Fruit fly (Drosophila melanogaster) whole organism, embryonic: ENCODE results near the gene CG32188.

Experiments
- Adf1 ChIP-seq: fragments of 200-800 bp; sonication (Bioruptor generic); IDR thresholded peaks from 2 replicates; pipeline ENCODE4 v1.3.6; 2022; ENCODE audit warnings: missing biosample characterization, missing genetic modification characterization
- Atf-2 ChIP-seq: fragments of 200-800 bp; sonication (Bioruptor generic); optimal IDR thresholded peaks from 2 replicates; lab custom pipeline; 2016; ENCODE audit warnings: missing biosample characterization, missing genetic modification characterization
- Awh ChIP-seq: fragments of 200-800 bp; sonication (Bioruptor generic); IDR thresholded peaks from 2 replicates; pipeline ENCODE4, ENCODE4 v1.3.6; 2022; ENCODE audit warnings: missing biosample characterization, missing genetic modification characterization
- CG1024 ChIP-seq: fragments of 200-800 bp; sonication (Bioruptor generic); IDR thresholded peaks from 2 replicates; pipeline ENCODE4 v1.3.6; 2022; ENCODE audit warnings: missing biosample characterization, missing genetic modification characterization
- CG10654 ChIP-seq: fragments of 200-800 bp; sonication (Bioruptor generic); optimal IDR thresholded peaks from 2 replicates; lab custom pipeline; 2016; ENCODE audit warnings: missing biosample characterization, missing genetic modification characterization
- CG11723 ChIP-seq: fragments of 200-800 bp; sonication (Bioruptor generic); optimal IDR thresholded peaks from 2 replicates; lab custom pipeline; 2017; ENCODE audit warnings: missing biosample characterization, mild to moderate bottlenecking, missing genetic modification characterization
- CG13624 ChIP-seq: fragments of 200-800 bp; sonication (Bioruptor generic); optimal IDR thresholded peaks from 2 replicates; lab custom pipeline; 2016; ENCODE audit warnings: missing biosample characterization, missing genetic modification characterization
- CG14014 ChIP-seq: fragments of 200-800 bp; sonication (Bioruptor generic); IDR thresholded peaks from 2 replicates; pipeline ENCODE4 v1.3.6; 2022; ENCODE audit warnings: missing biosample characterization, missing genetic modification characterization
- CG14860 ChIP-seq: fragments of 200-800 bp; sonication (Bioruptor generic); IDR thresholded peaks from 3 replicates; pipeline ENCODE4 v1.3.6; 2022; ENCODE audit warnings: missing biosample characterization, missing genetic modification characterization; ENCODE audit not compliant: partially characterized antibody
- CG15514 ChIP-seq: fragments of 200-800 bp; sonication (Bioruptor generic); optimal IDR thresholded peaks from 3 replicates; lab custom pipeline; 2017; ENCODE audit warnings: missing biosample characterization, missing genetic modification characterization, mild to moderate bottlenecking, moderate library complexity, missing genetic modification reagents
- CG16813 ChIP-seq: fragments of 200-800 bp; sonication (Bioruptor generic); IDR thresholded peaks from 3 replicates; pipeline ENCODE4 v1.3.6; 2022; ENCODE audit warnings: missing biosample characterization, missing genetic modification characterization; ENCODE audit not compliant: partially characterized antibody
- CG16815 ChIP-seq: fragments of 200-800 bp; sonication (Bioruptor generic); optimal IDR thresholded peaks from 3 replicates; lab custom pipeline; 2017; ENCODE audit warnings: missing biosample characterization, mild to moderate bottlenecking, missing genetic modification characterization
- CG17829 ChIP-seq: fragments of 200-800 bp; optimal IDR thresholded peaks from 2 replicates; lab custom pipeline; 2019; ENCODE audit warnings: missing biosample characterization, mild to moderate bottlenecking, missing genetic modification characterization, moderate library complexity
- CG1832 ChIP-seq: fragments of 200-800 bp; sonication (Bioruptor generic); optimal IDR thresholded peaks from 2 replicates; lab custom pipeline; 2017; ENCODE audit warnings: missing biosample characterization, mild to moderate bottlenecking, missing genetic modification characterization, inconsistent platforms
- CG18599 ChIP-seq: fragments of 200-800 bp; sonication (Bioruptor generic); optimal IDR thresholded peaks from 3 replicates; lab custom pipeline; 2017; ENCODE audit warnings: missing biosample characterization, missing genetic modification characterization, mild to moderate bottlenecking, moderate library complexity, missing genetic modification reagents
- CG18764 ChIP-seq: fragments of 200-800 bp; sonication (Bioruptor generic); optimal IDR thresholded peaks from 3 replicates; lab custom pipeline; 2016; ENCODE audit warnings: missing biosample characterization, missing genetic modification characterization
- CG2120 ChIP-seq: fragments of 200-800 bp; sonication (Bioruptor generic); optimal IDR thresholded peaks from 3 replicates; lab custom pipeline; 2016; ENCODE audit warnings: missing biosample characterization, missing genetic modification characterization
- CG2199 ChIP-seq: fragments of 200-800 bp; sonication (Bioruptor generic); IDR thresholded peaks from 3 replicates; pipeline ENCODE4 v1.3.6; 2022; ENCODE audit warnings: missing biosample characterization, missing genetic modification characterization
- CG4360 ChIP-seq: fragments of 200-800 bp; sonication (Bioruptor generic); IDR thresholded peaks from 2 replicates; pipeline ENCODE4 v1.3.6; 2022; ENCODE audit warnings: missing biosample characterization, missing genetic modification characterization
- CG8281 ChIP-seq: fragments of 200-800 bp; sonication (Bioruptor generic); optimal IDR thresholded peaks from 2 replicates; lab custom pipeline; 2018; ENCODE audit warnings: missing biosample characterization, mild to moderate bottlenecking, missing genetic modification characterization, moderate library complexity
- CG8765 ChIP-seq: fragments of 200-800 bp; sonication (Bioruptor generic); IDR thresholded peaks from 2 replicates; pipeline ENCODE4 v1.3.6; 2022; ENCODE audit warnings: missing biosample characterization, missing genetic modification characterization
- CG9437 ChIP-seq: fragments of 200-800 bp; sonication (Bioruptor generic); optimal IDR thresholded peaks from 2 replicates; lab custom pipeline; 2018; ENCODE audit warnings: missing biosample characterization, mild to moderate bottlenecking, missing genetic modification characterization
- Chrac-16 ChIP-seq: fragments of 200-800 bp; sonication (Bioruptor generic); optimal IDR thresholded peaks from 3 replicates; lab custom pipeline; 2016; ENCODE audit warnings: missing biosample characterization, missing genetic modification characterization
- D19A ChIP-seq: fragments of 200-800 bp; optimal IDR thresholded peaks from 3 replicates; lab custom pipeline; 2019; ENCODE audit warnings: missing biosample characterization, mild to moderate bottlenecking, missing genetic modification characterization, moderate library complexity
- Fer3 ChIP-seq: fragments of 200-800 bp; sonication (Bioruptor generic); optimal IDR thresholded peaks from 2 replicates; lab custom pipeline; 2018; ENCODE audit warnings: missing biosample characterization, mild to moderate bottlenecking, missing genetic modification characterization, moderate library complexity
- GATAe ChIP-seq: fragments of 200-800 bp; sonication (Bioruptor generic); conservative IDR thresholded peaks from 2 replicates; pipeline ENCODE4 v1.3.6; 2022; ENCODE audit warnings: missing biosample characterization, missing genetic modification characterization
- HLH4C ChIP-seq: fragments of 200-800 bp; sonication (Bioruptor generic); IDR thresholded peaks from 3 replicates; pipeline ENCODE4 v1.3.6; 2022; ENCODE audit warnings: missing biosample characterization, missing genetic modification characterization; ENCODE audit not compliant: partially characterized antibody
- Hmr ChIP-seq: fragments of 200-800 bp; sonication (Bioruptor generic); optimal IDR thresholded peaks from 3 replicates; lab custom pipeline; 2017; ENCODE audit warnings: mild to moderate bottlenecking, missing biosample characterization, missing genetic modification reagents, missing genetic modification characterization
- Myb ChIP-seq: fragments of 200-800 bp; sonication (Bioruptor generic); optimal IDR thresholded peaks from 2 replicates; lab custom pipeline; 2016; ENCODE audit warnings: missing biosample characterization, missing genetic modification characterization
- NfI ChIP-seq: fragments of 200-800 bp; sonication (Bioruptor generic); optimal IDR thresholded peaks from 3 replicates; lab custom pipeline; 2018; ENCODE audit warnings: missing biosample characterization, mild to moderate bottlenecking, missing genetic modification characterization, moderate library complexity
- Poxn ChIP-seq: fragments of 200-800 bp; sonication (Bioruptor generic); IDR thresholded peaks from 2 replicates; pipeline ENCODE4 v1.3.6; 2022; ENCODE audit warnings: missing biosample characterization, missing genetic modification characterization
- Ssrp ChIP-seq: fragments of 200-800 bp; sonication (Bioruptor generic); optimal IDR thresholded peaks from 2 replicates; lab custom pipeline; 2018; ENCODE audit warnings: missing biosample characterization, mild to moderate bottlenecking, missing genetic modification characterization, moderate library complexity
- amos ChIP-seq: fragments of 200-800 bp; sonication (Bioruptor generic); IDR thresholded peaks from 2 replicates; pipeline ENCODE4 v1.3.6; 2022; ENCODE audit warnings: missing biosample characterization, missing genetic modification characterization; ENCODE audit not compliant: partially characterized antibody
- ase ChIP-seq: fragments of 200-800 bp; sonication (Bioruptor generic); IDR thresholded peaks from 3 replicates; pipeline ENCODE4 v1.3.6; 2022; ENCODE audit warnings: missing biosample characterization, missing genetic modification characterization
- bbx ChIP-seq: fragments of 200-800 bp; sonication (Bioruptor generic); IDR thresholded peaks from 2 replicates; pipeline ENCODE4 v1.3.6; 2022; ENCODE audit warnings: missing biosample characterization, missing genetic modification characterization; ENCODE audit not compliant: partially characterized antibody
- crol ChIP-seq: fragments of 200-800 bp; sonication (Bioruptor generic); IDR thresholded peaks from 2 replicates; pipeline ENCODE4 v1.3.6; 2022; ENCODE audit warnings: missing biosample characterization, missing genetic modification characterization
- fd64A ChIP-seq: fragments of 200-800 bp; sonication (Bioruptor generic); optimal IDR thresholded peaks from 3 replicates; lab custom pipeline; 2018; ENCODE audit warnings: missing biosample characterization, mild to moderate bottlenecking, missing genetic modification characterization
- ftz-f1 ChIP-seq: fragments of 200-800 bp; sonication (Bioruptor generic); optimal IDR thresholded peaks from 2 replicates; lab custom pipeline; 2016; ENCODE audit warnings: missing biosample characterization, missing genetic modification characterization
- hbn ChIP-seq: fragments of 200-800 bp; sonication (Bioruptor generic); IDR thresholded peaks from 2 replicates; pipeline ENCODE4 v1.3.6; 2022; ENCODE audit warnings: missing biosample characterization, missing genetic modification characterization; ENCODE audit not compliant: partially characterized antibody
- mirr ChIP-seq: fragments of 200-800 bp; sonication (Bioruptor generic); optimal IDR thresholded peaks from 3 replicates; lab custom pipeline; 2018; ENCODE audit warnings: missing biosample characterization, mild to moderate bottlenecking, missing genetic modification characterization
- odd ChIP-seq: fragments of 200-800 bp; sonication (Bioruptor generic); optimal IDR thresholded peaks from 2 replicates; lab custom pipeline; 2017; ENCODE audit warnings: missing biosample characterization, mild to moderate bottlenecking, missing genetic modification characterization
- pros ChIP-seq: fragments of 200-800 bp; sonication (Bioruptor generic); optimal IDR thresholded peaks from 3 replicates; lab custom pipeline; 2019; ENCODE audit warnings: missing biosample characterization, mild to moderate bottlenecking, missing genetic modification characterization, moderate library complexity
- ranshi ChIP-seq: fragments of 200-800 bp; sonication (Bioruptor generic); IDR thresholded peaks from 2 replicates; pipeline ENCODE4 v1.3.6; 2022; ENCODE audit warnings: missing biosample characterization, missing genetic modification characterization
- schlank ChIP-seq: fragments of 200-800 bp; sonication (Bioruptor generic); optimal IDR thresholded peaks from 2 replicates; lab custom pipeline; 2018; ENCODE audit warnings: missing biosample characterization, mild to moderate bottlenecking, missing genetic modification characterization
- sens-2 ChIP-seq: fragments of 200-800 bp; sonication (Bioruptor generic); IDR thresholded peaks from 2 replicates; pipeline ENCODE4 v1.3.6; 2022; ENCODE audit warnings: missing biosample characterization, missing genetic modification characterization
- shn ChIP-seq: fragments of 200-800 bp; sonication (Bioruptor generic); optimal IDR thresholded peaks from 3 replicates; lab custom pipeline; 2016; ENCODE audit warnings: missing biosample characterization, missing genetic modification characterization
- slou ChIP-seq: fragments of 200-800 bp; sonication (Bioruptor generic); optimal IDR thresholded peaks from 3 replicates; lab custom pipeline; 2016; ENCODE audit warnings: missing biosample characterization, missing genetic modification characterization
- sqz ChIP-seq: fragments of 200-800 bp; sonication (Bioruptor generic); optimal IDR thresholded peaks from 3 replicates; lab custom pipeline; 2018; ENCODE audit warnings: missing biosample characterization, mild to moderate bottlenecking, missing genetic modification characterization
- stwl ChIP-seq: fragments of 200-800 bp; sonication (Bioruptor generic); optimal IDR thresholded peaks from 3 replicates; lab custom pipeline; 2018; ENCODE audit warnings: missing biosample characterization, mild to moderate bottlenecking, missing genetic modification characterization, moderate library complexity
- tx ChIP-seq: fragments of 200-800 bp; sonication (Bioruptor generic); optimal IDR thresholded peaks from 2 replicates; lab custom pipeline; 2016; ENCODE audit warnings: missing biosample characterization, missing genetic modification characterization

The CG32188 gene

DNA sequence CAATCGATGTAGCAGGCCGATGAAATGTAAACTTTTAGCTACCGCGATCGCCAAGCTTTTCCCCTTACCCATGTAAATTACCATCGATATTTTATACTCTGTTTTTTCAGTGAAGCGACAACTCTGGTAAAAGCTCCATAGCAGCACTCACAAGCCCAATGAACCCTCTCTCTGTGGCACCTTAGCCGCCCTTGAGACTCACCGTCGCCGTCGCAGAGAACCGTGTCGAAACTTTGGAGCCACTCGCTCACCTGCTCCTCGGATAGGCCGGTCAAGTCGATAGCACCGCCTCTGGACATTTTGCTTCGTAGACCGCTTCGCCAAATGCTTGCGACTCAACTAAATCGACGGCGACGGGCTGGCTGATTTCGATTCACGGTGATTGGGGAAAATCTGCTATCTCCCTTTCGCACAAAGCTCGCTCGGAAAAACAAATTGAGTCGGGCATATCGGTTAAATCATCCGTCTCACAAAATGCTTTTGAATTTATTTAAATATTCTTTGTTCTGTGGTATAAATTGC is 7.7 kb upstream of the CG32188 start, which contains the start of gene CG5577:
TSS of gene CG5577 (minus strand) at position 343 of the 522 bp plus-strand sequence.
- TF ChIP-seq sens-2 (GFP tag; lab: Robert Waterston, UW) (no peak), CG1832 (peak; percentile 38), CG9437 (GFP tag; lab: Kevin White, UChicago) (no peak), fd64A (no peak), bbx (GFP tag; lab: Robert Waterston, UW) (peak; percentile 52; the same call in 1 of the 2 replicates), slou (GFP tag; lab: Kevin White, UChicago) (no peak), CG8765 (GFP tag; lab: Robert Waterston, UW) (no peak), ase (peak; percentile 39; the same call in 1 of the 3 replicates), odd (GFP tag; lab: Kevin White, UChicago) (peak; percentile 10), CG4360 (GFP tag; lab: Robert Waterston, UW) (no peak), Myb (peak; percentile 10), sqz (no peak), ftz-f1 (GFP tag; lab: Kevin White, UChicago) (peak; percentile 98), CG18764 (no peak), CG16815 (no peak), Hmr (GFP tag; lab: Kevin White, UChicago) (peak; percentile 46), CG2120 (GFP tag; lab: Kevin White, UChicago) (peak; percentile 56), schlank (no peak), CG16813 (GFP tag; lab: Robert Waterston, UW) (no peak), CG10654 (GFP tag; lab: Kevin White, UChicago) (no peak), stwl (tag; lab: Kevin White, UChicago) (peak; percentile 8), amos (GFP tag; lab: Robert Waterston, UW) (peak; percentile 65; the same call in 1 of the 2 replicates), CG1024 (GFP tag; lab: Robert Waterston, UW) (no peak), NfI (peak; percentile 21), CG13624 (peak; percentile 27), CG2199 (GFP tag; lab: Robert Waterston, UW) (no peak), Ssrp (tag; lab: Kevin White, UChicago) (no peak), HLH4C (GFP tag; lab: Robert Waterston, UW) (peak; percentile 48; the same call in 1 of the 3 replicates), pros (GFP tag; lab: Kevin White, UChicago) (peak; percentile 38), Chrac-16 (GFP tag; lab: Kevin White, UChicago) (no peak), hbn (GFP tag; lab: Robert Waterston, UW) (peak; percentile 40; the same call in 1 of the 2 replicates), Fer3 (tag; lab: Kevin White, UChicago) (peak; percentile 15), Awh (GFP tag; lab: Robert Waterston, UW) (no peak), CG15514 (GFP tag; lab: Kevin White, UChicago) (peak; percentile 56), CG11723 (no peak), CG18599 (GFP tag; lab: Kevin White, UChicago) (no peak), CG14860 (GFP tag; lab: Robert Waterston, UW) (peak; percentile 43; the same call in 1 of the 3 replicates), CG8281 (tag; lab: Kevin White, UChicago) (no peak), ranshi (no peak), tx (no peak), Atf-2 (GFP tag; lab: Kevin White, UChicago) (no peak), CG14014 (peak; percentile 32; the same call in 1 of the 2 replicates), shn (peak; percentile 16), CG17829 (tag; lab: Kevin White, UChicago) (no peak), D19A (tag; lab: Kevin White, UChicago) (peak; percentile 69), Poxn (no peak), crol (GFP tag; lab: Robert Waterston, UW) (peak; percentile 28; the same call in 1 of the 2 replicates), mirr (GFP tag; lab: Kevin White, UChicago) (peak; percentile 57), Adf1 (GFP tag; lab: Robert Waterston, UW) (peak; percentile 71; the same call in 1 of the 2 replicates), GATAe (GFP tag; lab: Robert Waterston, UW) (no peak)
